Fruit fly (Drosophila melanogaster) whole organism, wandering third instar larva: ENCODE measurements around the gene CG12684.

ENCODE experiments used
- Abd-B ChIP-seq: fragments of >200 bp; optimal IDR thresholded peaks from 2 replicates; lab custom pipeline; 2017; ENCODE audit warnings: missing biosample characterization, missing genetic modification characterization
- CG32264 ChIP-seq: fragments of 200-800 bp; sonication (Bioruptor generic); optimal IDR thresholded peaks from 2 replicates; lab custom pipeline; 2016; ENCODE audit warnings: missing biosample characterization, missing genetic modification characterization
- Dfd ChIP-seq: fragments of >200 bp; optimal IDR thresholded peaks from 2 replicates; lab custom pipeline; 2017; ENCODE audit warnings: missing biosample characterization, missing genetic modification characterization
- Dif ChIP-seq: fragments of 200-275, 200-300 bp; sonication (Bioruptor generic); optimal IDR thresholded peaks from 2 replicates; lab custom pipeline; 2018; ENCODE audit warnings: missing biosample characterization, missing genetic modification characterization; ENCODE audit not compliant: partially characterized antibody
- GATAd ChIP-seq: sonication (Bioruptor generic); optimal IDR thresholded peaks from 2 replicates; lab custom pipeline; 2016; ENCODE audit warnings: missing biosample characterization, missing genetic modification characterization
- HLH106 ChIP-seq: fragments of 200-800 bp; optimal IDR thresholded peaks from 3 replicates; lab custom pipeline; 2019; ENCODE audit warnings: missing biosample characterization, mild to moderate bottlenecking, missing genetic modification characterization, moderate library complexity
- Hnf4 ChIP-seq: fragments of 200-800 bp; sonication (Bioruptor generic); optimal IDR thresholded peaks from 2 replicates; lab custom pipeline; 2016; ENCODE audit warnings: missing biosample characterization, mild to moderate bottlenecking, missing genetic modification characterization
- Hr83 ChIP-seq: fragments of 200-300 bp; sonication (Bioruptor generic); optimal IDR thresholded peaks from 2 replicates; lab custom pipeline; 2016; ENCODE audit warnings: missing biosample characterization, mild to moderate bottlenecking, missing genetic modification characterization, moderate library complexity; ENCODE audit not compliant: poor library complexity, severe bottlenecking
- Mio ChIP-seq: sonication (Bioruptor generic); optimal IDR thresholded peaks from 2 replicates; lab custom pipeline; 2016; ENCODE audit warnings: missing biosample characterization, missing genetic modification characterization
- Myc ChIP-seq: fragments of >200 bp; optimal IDR thresholded peaks from 2 replicates; lab custom pipeline; 2017
- N ChIP-seq: fragments of >200 bp; optimal IDR thresholded peaks from 2 replicates; lab custom pipeline; 2018; ENCODE audit warnings: missing biosample characterization, missing external identifiers, missing genetic modification characterization
- OdsH ChIP-seq: fragments of 200-800 bp; sonication (Bioruptor generic); optimal IDR thresholded peaks from 2 replicates; lab custom pipeline; 2016; ENCODE audit warnings: missing biosample characterization, mild to moderate bottlenecking, missing genetic modification characterization
- Rel ChIP-seq, 2 experiments: fragments of 200-800 bp; sonication (Bioruptor generic) in 1 of 2; optimal IDR thresholded peaks; 2 replicates in 1 of 2; 3 replicates in 1 of 2; lab custom pipeline; 2016 to 2019; ENCODE audit warnings: mild to moderate bottlenecking in 2 of 2, missing biosample characterization in 2 of 2, missing genetic modification characterization in 2 of 2, moderate library complexity in 1 of 2
- Vsx2 ChIP-seq: fragments of 200-300, 225-300 bp; sonication (Bioruptor generic); optimal IDR thresholded peaks from 2 replicates; lab custom pipeline; 2018; ENCODE audit warnings: missing biosample characterization, missing genetic modification characterization; ENCODE audit not compliant: partially characterized antibody
- br ChIP-seq: fragments of 200-800 bp; sonication (Bioruptor generic); optimal IDR thresholded peaks from 2 replicates; lab custom pipeline; 2016; ENCODE audit warnings: missing biosample characterization, missing genetic modification characterization
- brk ChIP-seq: fragments of 200-800 bp; sonication (Bioruptor generic); optimal IDR thresholded peaks from 2 replicates; lab custom pipeline; 2016; ENCODE audit warnings: missing biosample characterization, mild to moderate bottlenecking, missing genetic modification characterization
- dmrt93B ChIP-seq: fragments of 200-800 bp; sonication (Bioruptor generic); optimal IDR thresholded peaks from 2 replicates; lab custom pipeline; 2018; ENCODE audit warnings: missing biosample characterization, mild to moderate bottlenecking, missing genetic modification characterization
- dsf ChIP-seq: sonication (Bioruptor generic); optimal IDR thresholded peaks from 2 replicates; lab custom pipeline; 2016; ENCODE audit warnings: missing biosample characterization, missing genetic modification characterization, borderline replicate concordance
- foxo ChIP-seq, 2 experiments: fragments of 200-800 bp; sonication (Bioruptor generic); optimal IDR thresholded peaks; 2 replicates in 1 of 2; 3 replicates in 1 of 2; lab custom pipeline; 2016 to 2017; ENCODE audit warnings: missing biosample characterization in 2 of 2, missing genetic modification characterization in 2 of 2
- fru ChIP-seq: fragments of 200-800 bp; sonication (Bioruptor generic); optimal IDR thresholded peaks from 3 replicates; lab custom pipeline; 2016; ENCODE audit warnings: missing biosample characterization, mild to moderate bottlenecking, missing genetic modification characterization
- h ChIP-seq: fragments of 200-800 bp; sonication (Bioruptor generic); optimal IDR thresholded peaks from 3 replicates; lab custom pipeline; 2016; ENCODE audit warnings: missing biosample characterization, mild to moderate bottlenecking, missing genetic modification characterization
- jim ChIP-seq: fragments of 175-275, 200-325 bp; sonication (Bioruptor generic); optimal IDR thresholded peaks from 2 replicates; lab custom pipeline; 2016; ENCODE audit warnings: missing biosample characterization, mild to moderate bottlenecking, missing genetic modification characterization
- lola ChIP-seq: fragments of >200 bp; optimal IDR thresholded peaks from 2 replicates; lab custom pipeline; 2017; ENCODE audit warnings: missing biosample characterization, missing genetic modification characterization
- psq ChIP-seq: fragments of 200-800 bp; sonication (Bioruptor generic); optimal IDR thresholded peaks from 3 replicates; lab custom pipeline; 2017; ENCODE audit warnings: missing biosample characterization, mild to moderate bottlenecking, missing genetic modification characterization, moderate library complexity
- rgr ChIP-seq: fragments of 200-800 bp; sonication (Bioruptor generic); optimal IDR thresholded peaks from 3 replicates; lab custom pipeline; 2016; ENCODE audit warnings: missing biosample characterization, mild to moderate bottlenecking, missing genetic modification characterization
- sage ChIP-seq: fragments of 200-800 bp; sonication (Bioruptor generic); optimal IDR thresholded peaks from 2 replicates; lab custom pipeline; 2016; ENCODE audit warnings: missing biosample characterization, mild to moderate bottlenecking, missing genetic modification characterization
- sv ChIP-seq: fragments of 200-800 bp; sonication (Bioruptor generic); optimal IDR thresholded peaks from 3 replicates; lab custom pipeline; 2016; ENCODE audit warnings: missing biosample characterization, missing genetic modification characterization
- tai ChIP-seq: sonication (Bioruptor generic); optimal IDR thresholded peaks from 2 replicates; lab custom pipeline; 2016; ENCODE audit warnings: missing biosample characterization, missing genetic modification characterization
- usp ChIP-seq: fragments of >200 bp; optimal IDR thresholded peaks from 2 replicates; lab custom pipeline; 2017; ENCODE audit warnings: missing biosample characterization, missing genetic modification characterization
- woc ChIP-seq: sonication (Bioruptor generic); optimal IDR thresholded peaks from 2 replicates; lab custom pipeline; 2016; ENCODE audit warnings: missing biosample characterization, mild to moderate bottlenecking, missing genetic modification characterization

Gene CG12684

DNA sequence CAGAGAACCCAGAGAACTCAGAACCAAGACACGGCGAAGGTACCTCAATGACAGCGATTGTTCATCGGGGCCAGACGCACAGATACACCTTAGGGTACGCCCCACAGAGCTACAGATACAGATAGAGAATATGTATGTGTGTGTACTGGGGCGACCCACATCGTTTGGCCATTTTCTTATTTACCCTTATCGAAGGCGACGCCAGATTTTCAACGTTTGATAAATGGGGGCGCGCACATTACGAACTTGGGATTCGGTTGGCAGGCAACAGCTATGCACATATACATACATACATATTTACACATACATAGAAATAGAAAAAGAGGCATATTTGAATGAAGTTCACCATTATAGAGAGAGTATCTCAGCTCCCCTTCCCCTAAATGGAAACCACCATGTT lies 34.7 kb upstream of the CG12684 start:
- TF ChIP-seq fru, result no peak
- TF ChIP-seq dsf (GFP tag; lab: Kevin White, UChicago), result no peak
- no peak for TF ChIP-seq lola (GFP tag; lab: Kevin White, UChicago)
- no peak for TF ChIP-seq Dfd
- TF ChIP-seq Dif, result no peak
- TF ChIP-seq dmrt93B (GFP tag; lab: Kevin White, UChicago), result no peak
- TF ChIP-seq N (GFP tag; lab: Kevin White, UChicago), result no peak
- no peak for TF ChIP-seq jim (GFP tag; lab: Kevin White, UChicago)
- TF ChIP-seq HLH106 (tag; lab: Kevin White, UChicago), result no peak
- no peak for TF ChIP-seq Hr83 (GFP tag; lab: Kevin White, UChicago)
- no peak for TF ChIP-seq sage (GFP tag; lab: Kevin White, UChicago)
- TF ChIP-seq usp (GFP tag; lab: Kevin White, UChicago), result no peak
- TF ChIP-seq foxo (GFP tag; optimal IDR thresholded peaks at IDR 0.05; lab: Kevin White, UChicago), result no peak
- no peak for TF ChIP-seq br
- no peak for TF ChIP-seq sv (GFP tag; lab: Kevin White, UChicago)
- no peak for TF ChIP-seq psq (GFP tag; lab: Kevin White, UChicago)

DNA sequence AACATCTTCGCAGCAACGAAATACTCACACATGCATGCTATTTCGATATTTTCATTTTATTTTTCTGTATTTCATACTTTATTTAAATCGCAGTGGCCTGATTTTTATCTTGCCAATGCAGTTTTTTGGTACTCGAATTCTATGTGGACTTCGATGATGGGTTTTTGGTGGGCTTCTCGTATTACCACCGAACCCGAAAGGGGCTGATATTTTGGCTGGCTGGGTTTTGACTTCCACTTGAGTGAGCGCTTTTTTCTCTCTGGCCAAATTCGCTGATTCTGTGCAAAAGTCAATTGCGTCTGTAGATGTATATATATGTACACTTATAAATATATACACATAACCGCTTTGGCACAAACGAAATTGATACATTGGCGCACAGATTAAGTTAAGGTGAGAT lies 33.6 kb upstream of the CG12684 start:
- TF ChIP-seq Hnf4 (GFP tag; lab: Kevin White, UChicago) (no peak), dmrt93B (GFP tag; lab: Kevin White, UChicago) (no peak), Abd-B (no peak), Rel (GFP tag; optimal IDR thresholded peaks at IDR 0.05; lab: Kevin White, UChicago) (no peak), Rel (tag; optimal IDR thresholded peaks at IDR 0.05; lab: Kevin White, UChicago) (no peak), fru (no peak), Myc (lab: Kevin White, UChicago) (no peak), woc (GFP tag; lab: Kevin White, UChicago) (no peak), GATAd (GFP tag; lab: Kevin White, UChicago) (no peak), sv (GFP tag; lab: Kevin White, UChicago) (no peak), usp (GFP tag; lab: Kevin White, UChicago) (no peak), brk (no peak), Mio (no peak), rgr (GFP tag; lab: Kevin White, UChicago) (no peak), foxo (GFP tag; optimal IDR thresholded peaks at IDR 0.05; lab: Kevin White, UChicago) (no peak), Vsx2 (GFP tag; lab: Kevin White, UChicago) (no peak), jim (GFP tag; lab: Kevin White, UChicago) (no peak)

DNA sequence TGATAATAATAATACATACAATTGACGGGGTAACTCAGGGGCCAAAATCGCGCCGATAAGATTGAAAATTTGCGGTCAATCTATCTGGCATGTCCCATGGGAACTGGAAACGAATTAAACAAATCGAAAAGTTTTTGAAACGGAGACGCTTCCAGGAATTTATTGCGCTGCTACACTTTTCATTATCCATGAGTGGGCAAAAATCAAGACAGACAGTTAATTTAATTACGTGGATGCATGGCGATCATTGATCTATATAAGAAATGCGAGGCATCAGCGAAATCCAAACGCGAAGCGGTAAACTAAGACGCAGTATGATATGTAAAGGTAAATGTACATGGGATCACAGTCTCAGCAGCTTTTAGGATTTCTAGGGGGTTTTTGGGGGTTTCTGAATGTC lies 32.8 kb upstream of the CG12684 start:
- TF ChIP-seq Myc (lab: Kevin White, UChicago), result no peak

DNA sequence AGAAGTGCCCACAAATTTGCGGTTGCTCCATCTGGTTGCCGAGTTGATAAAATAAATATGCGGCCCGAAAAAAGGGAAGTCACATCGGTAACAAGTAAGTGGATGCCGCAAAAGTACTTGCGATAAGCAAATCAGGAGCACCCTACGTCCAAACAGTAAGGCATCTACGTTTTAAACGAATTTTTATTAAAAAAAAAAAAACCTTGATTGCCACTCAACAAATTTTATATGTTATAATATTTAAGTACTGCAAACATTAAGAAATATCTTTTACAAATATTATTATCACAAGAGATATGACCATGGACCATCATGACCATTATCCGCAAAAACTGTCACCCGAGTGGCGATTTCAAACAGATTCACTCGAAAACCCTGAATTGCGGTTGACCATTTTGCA lies 32.4 kb upstream of the CG12684 start:
- TF ChIP-seq GATAd (GFP tag; lab: Kevin White, UChicago) (no peak), OdsH (GFP tag; lab: Kevin White, UChicago) (peak; percentile 17), foxo (GFP tag; optimal IDR thresholded peaks at IDR 0.05; lab: Kevin White, UChicago) (peak in 1 of 2 experiments; percentile 26), dsf (GFP tag; lab: Kevin White, UChicago) (no peak), h (peak; percentile 38), CG32264 (no peak), Dif (no peak), Hnf4 (GFP tag; lab: Kevin White, UChicago) (no peak), Rel (GFP tag; optimal IDR thresholded peaks at IDR 0.05; lab: Kevin White, UChicago) (no peak), Rel (tag; optimal IDR thresholded peaks at IDR 0.05; lab: Kevin White, UChicago) (peak; percentile 58)

DNA sequence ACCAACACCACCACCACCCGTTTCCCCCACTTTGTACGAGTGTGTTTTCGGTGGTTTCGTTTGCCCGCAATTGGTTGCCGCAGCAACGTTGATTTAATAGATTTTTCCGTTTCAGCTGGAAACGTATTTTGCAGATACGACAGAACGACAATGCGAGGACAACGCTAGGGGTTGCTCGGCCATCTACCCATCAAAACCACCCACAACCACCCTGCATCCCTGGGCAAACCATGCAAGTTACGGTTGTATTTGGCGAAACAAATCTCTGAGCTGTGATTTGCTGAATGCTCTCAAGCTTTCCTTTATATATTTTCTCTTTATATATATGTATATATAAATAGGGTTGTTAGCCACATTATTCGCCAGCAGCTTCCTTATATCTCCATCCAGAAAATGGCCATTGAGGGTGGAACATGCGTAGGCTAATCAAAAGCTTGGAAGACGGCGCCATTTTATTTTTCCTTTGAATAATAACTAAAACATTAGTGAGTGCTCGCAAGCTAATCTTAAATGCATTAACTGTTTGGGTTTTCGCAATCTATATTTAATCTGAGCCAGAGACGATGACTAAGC lies 28.3 kb upstream of the CG12684 start:
- TF ChIP-seq tai (GFP tag; lab: Kevin White, UChicago), result no peak
